Worm (Caenorhabditis elegans) whole organism, L4/young adult: Measurements from ENCODE around the gene isp-1.
A peak's percentile ranks its signal among the peaks of the same experiment; 100 is the strongest.

Experiments used
- W03F9.2 ChIP-seq: fragments of 150-350 bp; optimal IDR thresholded peaks from 2 replicates; lab custom pipeline; 2014; ENCODE audit warnings: missing biosample characterization, missing genetic modification characterization
- dao-5 ChIP-seq: sonication (generic microtip); optimal IDR thresholded peaks from 2 replicates; lab custom pipeline; 2016; ENCODE audit warnings: missing genotype, missing genetic modification characterization, moderate library complexity, missing compliant biosample characterization
- him-1 ChIP-seq: sonication (generic microtip); optimal IDR thresholded peaks from 2 replicates; lab custom pipeline; 2016; ENCODE audit warnings: missing genotype, missing genetic modification reagents, missing genetic modification characterization, missing compliant biosample characterization

isp-1 gene

ce11 chrIV:8159995-8160394 is 24.1 kb upstream of the isp-1 start:
- TF ChIP-seq him-1 (no peak), dao-5 (tag; lab: Kevin White, UChicago) (no peak), W03F9.2 (no peak)

- TF ChIP-seq dao-5 (tag; lab: Kevin White, UChicago) (no peak), him-1 (no peak), W03F9.2 (no peak)
Observed at ce11 chrIV:8159087-8159486, 23.2 kb upstream of the isp-1 start, which contains the start of gene faah-1. Gene faah-1, plus strand, starts transcription at chrIV:8159387.

DNA sequence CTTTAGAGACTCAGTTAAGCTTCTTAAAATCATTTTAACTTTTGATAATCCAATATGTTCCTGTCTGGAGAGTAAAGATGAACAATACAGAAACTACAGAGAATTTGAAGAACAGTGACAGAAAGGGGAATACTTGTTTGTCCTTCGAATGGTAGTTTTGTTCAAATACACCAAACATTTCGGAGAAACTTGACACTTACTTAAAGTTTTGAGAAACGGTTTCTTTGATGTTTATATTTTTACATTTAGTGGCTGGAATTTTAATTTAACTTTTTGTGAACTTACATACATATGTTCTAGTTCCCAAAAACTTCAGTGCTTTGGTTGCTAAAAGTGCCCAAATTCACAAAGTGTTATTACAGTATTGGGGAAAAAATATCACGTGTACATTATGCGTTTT is 21.3 kb upstream of the isp-1 start, which contains the start of gene B0218.5:
Gene B0218.5, minus strand, starts transcription at position 101 of the 400 bp plus-strand sequence.
- TF ChIP-seq W03F9.2, result no peak
- no peak for TF ChIP-seq him-1

- TF ChIP-seq dao-5 (tag; lab: Kevin White, UChicago) (no peak), W03F9.2 (no peak), him-1 (no peak)
Observed at ce11 chrIV:8154966-8155365, 19.1 kb upstream of the isp-1 start.

- no peak for TF ChIP-seq dao-5 (tag; lab: Kevin White, UChicago)
- TF ChIP-seq him-1, result no peak
- TF ChIP-seq W03F9.2, result no peak
Observed at ce11 chrIV:8153163-8153562, 17.3 kb upstream of the isp-1 start.

ce11 chrIV:8152688-8153087 is 16.8 kb upstream of the isp-1 start:
- TF ChIP-seq W03F9.2 (no peak), dao-5 (tag; lab: Kevin White, UChicago) (no peak)

DNA sequence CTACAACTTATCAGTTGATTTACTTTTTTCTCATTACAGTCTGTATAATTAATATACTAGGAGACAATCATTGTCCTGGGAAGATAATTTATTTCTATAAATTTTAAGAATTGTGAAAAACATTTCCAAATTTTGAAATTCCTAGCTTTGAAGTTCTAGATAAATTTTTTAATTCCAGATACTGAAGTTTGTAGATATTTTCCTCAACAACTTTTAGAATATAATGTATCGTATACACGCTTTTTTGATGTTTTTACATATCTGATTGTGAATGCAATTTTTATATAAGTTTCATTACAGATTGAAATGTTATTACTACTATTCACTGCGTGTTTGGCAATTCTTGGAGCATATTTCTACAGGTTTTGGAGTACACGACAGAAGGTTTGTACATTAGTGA is 16.3 kb upstream of the isp-1 start, which contains the start of gene faah-2:
Gene faah-2, plus strand, starts transcription at position 301 of the 400 bp plus-strand sequence.
- TF ChIP-seq dao-5 (tag; lab: Kevin White, UChicago), result no peak

DNA sequence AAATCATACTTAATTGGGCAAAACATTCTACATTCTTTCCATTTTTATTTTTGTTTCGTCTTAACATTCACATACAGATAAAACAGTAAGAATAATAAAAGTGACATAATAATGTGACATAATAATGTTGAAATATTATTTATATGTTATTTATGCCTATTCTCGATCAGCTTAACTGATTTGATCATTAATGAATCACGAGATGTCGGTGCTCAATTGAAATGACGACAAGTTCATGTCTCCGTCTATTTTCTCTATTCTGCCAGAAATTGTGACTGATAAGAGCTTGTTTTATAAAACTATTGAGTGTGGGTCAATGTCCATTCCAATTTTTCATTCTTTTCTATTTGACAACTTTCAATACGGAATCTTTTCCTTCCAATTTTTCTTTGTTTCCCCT is 15.9 kb upstream of the isp-1 start:
- TF ChIP-seq W03F9.2, result no peak

DNA sequence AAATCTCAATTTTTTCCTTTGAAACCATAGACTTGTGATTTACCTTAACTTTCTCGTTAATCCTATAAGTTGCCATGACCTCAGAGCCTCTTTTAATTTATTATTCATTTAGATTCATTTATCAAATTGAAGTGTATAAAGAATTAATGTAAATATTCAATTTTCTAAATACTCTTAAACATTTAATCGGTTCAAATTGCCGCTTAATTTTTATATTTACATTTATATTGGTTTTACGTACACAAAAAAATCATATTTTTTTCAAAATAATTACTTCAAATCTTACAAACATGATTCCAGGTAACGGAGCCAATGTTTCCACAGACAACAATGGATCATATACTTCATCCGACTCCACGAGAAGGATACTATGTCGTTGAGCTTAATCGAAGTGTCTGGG is 12.6 kb upstream of the isp-1 start, which contains the start of gene pmk-1:
Gene pmk-1, plus strand, starts transcription at position 301 of the 400 bp plus-strand sequence.
- no peak for TF ChIP-seq him-1
- TF ChIP-seq dao-5 (tag; lab: Kevin White, UChicago), result no peak
- TF ChIP-seq W03F9.2, result no peak

ce11 chrIV:8146283-8146682 is 10.4 kb upstream of the isp-1 start:
- TF ChIP-seq W03F9.2 (no peak), him-1 (no peak), dao-5 (tag; lab: Kevin White, UChicago) (no peak)

DNA sequence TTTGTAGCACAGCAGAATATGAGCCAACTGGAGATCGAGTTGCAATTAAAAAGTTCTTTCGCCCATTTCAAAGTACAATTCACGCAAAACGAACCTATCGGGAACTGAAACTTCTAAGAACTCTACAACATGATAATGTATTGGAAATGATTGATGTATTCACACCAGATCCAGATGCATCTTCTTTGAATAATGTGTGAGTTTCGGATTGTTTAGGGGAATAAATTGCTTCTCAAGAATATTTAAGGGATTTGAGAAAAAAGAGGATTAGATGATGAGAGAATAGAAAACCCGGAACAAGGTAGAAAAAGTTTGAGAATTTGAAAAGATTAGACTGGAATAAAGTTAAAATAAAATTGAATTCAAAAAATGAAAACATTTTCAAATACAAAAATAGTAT is 8.5 kb upstream of the isp-1 start:
- no peak for TF ChIP-seq him-1
- TF ChIP-seq W03F9.2, result no peak
- no peak for TF ChIP-seq dao-5 (tag; lab: Kevin White, UChicago)

- TF ChIP-seq dao-5 (tag; lab: Kevin White, UChicago) (no peak), W03F9.2 (no peak), him-1 (no peak)
Observed at ce11 chrIV:8142735-8143550, 7.1 kb upstream of the isp-1 start, which contains the start of gene pmk-2. Gene pmk-2, plus strand, starts transcription at chrIV:8143500.

ce11 chrIV:8138984-8139383 is 3.1 kb upstream of the isp-1 start, which contains the start of gene pmk-3:
Gene pmk-3, plus strand, starts transcription at chrIV:8139219.
- peak; percentile 5 for TF ChIP-seq W03F9.2
- no peak for TF ChIP-seq dao-5 (tag; lab: Kevin White, UChicago)

DNA sequence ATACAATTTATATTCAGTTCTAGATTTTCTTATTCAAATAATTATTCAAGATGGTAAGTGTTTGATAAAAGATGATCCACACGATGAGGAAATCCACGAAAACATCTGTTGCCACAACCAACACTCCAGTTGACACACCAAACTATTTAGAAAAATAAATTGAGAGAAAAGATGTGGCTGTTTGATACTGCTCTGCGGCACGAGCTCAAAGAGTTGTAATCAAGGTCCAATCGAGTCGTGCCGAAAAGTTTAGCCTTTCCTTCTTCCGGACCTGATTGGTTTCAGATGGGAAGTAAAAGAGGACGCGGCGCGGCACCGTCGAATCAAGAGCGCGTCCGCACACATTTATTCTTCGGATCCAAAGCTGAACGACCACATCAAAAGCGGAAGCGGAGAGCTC is 693 bp upstream of the isp-1 start:
- TF ChIP-seq W03F9.2, result no peak
- no peak for TF ChIP-seq dao-5 (tag; lab: Kevin White, UChicago)
- TF ChIP-seq him-1, result no peak

DNA sequence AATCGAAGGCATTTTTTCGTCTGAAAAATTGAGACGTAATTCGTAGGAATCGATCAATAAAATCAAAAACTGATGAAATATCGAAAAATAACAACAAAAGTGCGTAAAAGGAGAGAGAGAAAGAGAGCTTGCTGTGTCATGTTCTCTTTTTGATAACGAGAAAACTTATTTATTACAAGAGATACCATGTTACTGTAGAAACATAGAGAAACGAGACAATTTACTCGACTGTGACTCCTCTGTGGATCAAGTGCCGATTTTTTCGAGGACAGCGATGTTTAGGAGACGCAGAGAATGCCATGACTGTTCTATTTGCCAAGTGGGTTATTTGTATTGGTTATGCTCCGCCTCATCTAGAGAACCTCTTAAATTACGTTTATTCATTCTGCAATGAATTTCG is 2.3 kb downstream of the isp-1 start, which contains the start of gene sph-1:
Gene sph-1, minus strand, starts transcription at position 23 of the 400 bp plus-strand sequence.
- TF ChIP-seq him-1 (no peak), W03F9.2 (peak; percentile 44), dao-5 (tag; lab: Kevin White, UChicago) (no peak)
